Worm (Caenorhabditis elegans): Measurements from ENCODE around the gene frh-1.
A peak's percentile ranks its signal among the peaks of the same experiment; 100 is the strongest.

The frh-1 gene

ce11 chrII:5948681-5949080 lies 31.5 kb downstream of the frh-1 start:
- TF ChIP-seq elt-3 (tag; optimal IDR thresholded peaks at IDR 0.05) (no peak), hlh-1 (tag; optimal IDR thresholded peaks at IDR 0.05) (no peak), sem-2 (GFP tag; optimal IDR thresholded peaks at IDR 0.05) (no peak), nhr-2 (tag; optimal IDR thresholded peaks at IDR 0.05) (no peak), elt-1 (tag; optimal IDR thresholded peaks at IDR 0.05; ENCODE audit: borderline replicate concordance, insufficient read depth) (no peak), lin-13 (tag; optimal IDR thresholded peaks at IDR 0.05) (no peak), tbx-8 (GFP tag; optimal IDR thresholded peaks at IDR 0.05) (no peak), ham-2 (GFP tag; optimal IDR thresholded peaks at IDR 0.05) (no peak), mab-5 (tag; optimal IDR thresholded peaks at IDR 0.05) (no peak)

DNA sequence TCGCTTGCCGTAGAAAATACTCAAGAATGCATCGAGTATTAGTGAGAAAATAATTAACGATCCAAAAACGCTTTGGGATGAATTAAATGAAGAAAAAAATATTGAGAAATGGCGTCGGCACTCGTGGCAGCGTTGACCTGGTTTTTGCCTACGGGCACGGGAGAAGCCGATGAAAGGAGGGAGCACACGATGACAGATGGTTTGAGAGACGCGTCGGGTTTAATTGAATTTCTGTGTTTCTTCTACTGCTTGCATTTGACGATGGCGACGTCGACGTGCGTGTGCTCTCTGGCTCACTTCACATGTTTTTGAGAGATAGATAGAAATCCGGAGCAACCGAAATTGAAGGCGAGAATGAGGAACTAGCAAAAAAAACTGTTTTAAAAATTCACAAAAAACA lies 33.4 kb downstream of the frh-1 start:
- TF ChIP-seq ces-1 (GFP tag; optimal IDR thresholded peaks at IDR 0.05), result peak; percentile 79
- TF ChIP-seq blmp-1 (tag; optimal IDR thresholded peaks at IDR 0.05), result no peak
- no peak for TF ChIP-seq hlh-1 (tag; optimal IDR thresholded peaks at IDR 0.05)

- no peak for TF ChIP-seq drap-1 (GFP tag; optimal IDR thresholded peaks at IDR 0.05)
- TF ChIP-seq bed-3 (GFP tag; optimal IDR thresholded peaks at IDR 0.05), result no peak
- TF ChIP-seq pha-4 (tag; optimal IDR thresholded peaks at IDR 0.05), result no peak
- TF ChIP-seq tbx-8 (GFP tag; optimal IDR thresholded peaks at IDR 0.05), result no peak
- no peak for TF ChIP-seq cnd-1 (tag; optimal IDR thresholded peaks at IDR 0.05)
- no peak for TF ChIP-seq M03D4.4 (tag; optimal IDR thresholded peaks at IDR 0.05)
- TF ChIP-seq unc-62 (GFP tag; optimal IDR thresholded peaks at IDR 0.05), result no peak
- TF ChIP-seq nhr-12 (tag; optimal IDR thresholded peaks at IDR 0.05), result no peak
- TF ChIP-seq unc-39 (tag; optimal IDR thresholded peaks at IDR 0.05), result no peak
- no peak for TF ChIP-seq flh-1 (GFP tag; optimal IDR thresholded peaks at IDR 0.05)
- no peak for TF ChIP-seq mls-2 (tag; optimal IDR thresholded peaks at IDR 0.05)
- no peak for TF ChIP-seq nhr-28 (tag; optimal IDR thresholded peaks at IDR 0.05)
- no peak for TF ChIP-seq ham-2 (GFP tag; optimal IDR thresholded peaks at IDR 0.05)
- TF ChIP-seq blmp-1 (tag; optimal IDR thresholded peaks at IDR 0.05), result no peak
- no peak for TF ChIP-seq hlh-1 (tag; optimal IDR thresholded peaks at IDR 0.05)
- TF ChIP-seq lsy-2 (tag; optimal IDR thresholded peaks at IDR 0.05), result no peak
- no peak for TF ChIP-seq snpc-4 (tag; optimal IDR thresholded peaks at IDR 0.05)
- TF ChIP-seq ztf-11 (tag; optimal IDR thresholded peaks at IDR 0.05), result no peak
- no peak for TF ChIP-seq ces-1 (GFP tag; optimal IDR thresholded peaks at IDR 0.05)
Observed at ce11 chrII:5951745-5952144, 34.5 kb downstream of the frh-1 start.

ce11 chrII:5952214-5952613 lies 35.0 kb downstream of the frh-1 start:
- TF ChIP-seq nhr-2 (tag; optimal IDR thresholded peaks at IDR 0.05), result no peak
- TF ChIP-seq nhr-237 (tag; optimal IDR thresholded peaks at IDR 0.05), result no peak
- no peak for TF ChIP-seq sptf-1 (tag; optimal IDR thresholded peaks at IDR 0.05)
- TF ChIP-seq flh-1 (GFP tag; optimal IDR thresholded peaks at IDR 0.05), result no peak
- TF ChIP-seq lin-32 (GFP tag; optimal IDR thresholded peaks at IDR 0.05), result no peak
- TF ChIP-seq lin-13 (tag; optimal IDR thresholded peaks at IDR 0.05), result no peak
- TF ChIP-seq mep-1 (tag; optimal IDR thresholded peaks at IDR 0.05), result no peak

DNA sequence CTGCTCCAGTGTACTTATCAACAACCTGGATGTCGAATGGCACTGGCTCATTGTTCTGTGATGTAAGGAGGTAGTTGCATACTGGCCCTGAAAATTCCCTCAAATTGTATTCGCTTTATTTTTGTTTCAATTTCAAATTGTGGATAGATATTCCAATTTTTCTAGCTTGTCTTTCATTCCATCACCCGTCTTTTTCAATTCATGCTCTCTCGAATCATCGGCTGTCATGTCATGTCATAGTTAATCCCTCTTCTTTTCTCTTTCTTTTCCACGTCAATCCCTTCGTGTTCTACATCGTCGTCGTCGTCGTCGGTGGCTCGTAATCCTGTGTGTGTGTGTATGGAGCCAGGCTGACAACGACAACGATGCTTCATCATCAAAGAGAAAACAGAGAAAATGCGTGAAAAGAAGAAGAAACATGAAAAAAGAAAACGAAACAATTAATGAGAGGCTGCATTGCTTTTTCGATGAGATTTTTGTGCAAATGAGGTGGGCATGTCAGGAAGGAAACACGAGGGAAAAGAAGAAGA lies 38.5 kb downstream of the frh-1 start:
- TF ChIP-seq mep-1 (tag; optimal IDR thresholded peaks at IDR 0.05) (no peak), unc-62 (GFP tag; optimal IDR thresholded peaks at IDR 0.05) (peak; percentile 86)

ce11 chrII:5956583-5956982 lies 39.4 kb downstream of the frh-1 start, which contains the start of gene casy-1:
TSS of gene casy-1 (minus strand) at chrII:5956683.
- TF ChIP-seq ceh-83 (GFP tag; optimal IDR thresholded peaks at IDR 0.05) (no peak), ceh-43 (GFP tag; optimal IDR thresholded peaks at IDR 0.05) (no peak)

All from whole organism, mixed stage, embryonic.